Fruit fly (Drosophila melanogaster) whole organism, adult: ENCODE measurements around the gene PH4alphaEFB.

ENCODE experiments used
- CG11617 ChIP-seq: fragments of 200-800 bp; sonication (Bioruptor generic); optimal IDR thresholded peaks from 2 replicates; lab custom pipeline; 2017; ENCODE audit warnings: mild to moderate bottlenecking, missing biosample characterization, missing genetic modification reagents, missing genetic modification characterization
- CG12768 ChIP-seq: fragments of 200-800 bp; sonication (Bioruptor generic); optimal IDR thresholded peaks from 2 replicates; lab custom pipeline; 2017; ENCODE audit warnings: missing biosample characterization, missing genetic modification characterization, mild to moderate bottlenecking, moderate library complexity, missing genetic modification reagents
- CG14711 ChIP-seq: fragments of 200-800 bp; sonication (Bioruptor generic); optimal IDR thresholded peaks from 2 replicates; lab custom pipeline; 2018; ENCODE audit warnings: missing biosample characterization, mild to moderate bottlenecking, missing genetic modification characterization, moderate library complexity
- CG1620 ChIP-seq: fragments of 200-800 bp; sonication (Bioruptor generic); optimal IDR thresholded peaks from 2 replicates; lab custom pipeline; 2016; ENCODE audit warnings: missing biosample characterization, missing genetic modification characterization
- CG33017 ChIP-seq: fragments of 200-800 bp; sonication (Bioruptor generic); optimal IDR thresholded peaks from 2 replicates; lab custom pipeline; 2018; ENCODE audit warnings: missing biosample characterization, mild to moderate bottlenecking, missing genetic modification characterization, moderate library complexity
- CG5204 ChIP-seq: fragments of 200-800 bp; sonication (Bioruptor generic); optimal IDR thresholded peaks from 2 replicates; lab custom pipeline; 2016; ENCODE audit warnings: missing biosample characterization, missing genetic modification characterization
- CG7045 ChIP-seq: fragments of 200-800 bp; sonication (Bioruptor generic); optimal IDR thresholded peaks from 2 replicates; lab custom pipeline; 2017; ENCODE audit warnings: missing biosample characterization, mild to moderate bottlenecking, missing genetic modification characterization
- CG7101 ChIP-seq: fragments of 200-800 bp; sonication (Bioruptor generic); optimal IDR thresholded peaks from 2 replicates; lab custom pipeline; 2018; ENCODE audit warnings: missing biosample characterization, mild to moderate bottlenecking, missing genetic modification characterization, moderate library complexity
- Clk ChIP-seq: fragments of 200-800 bp; sonication (Bioruptor generic); optimal IDR thresholded peaks from 2 replicates; lab custom pipeline; 2017; ENCODE audit warnings: missing biosample characterization, missing genetic modification characterization
- Crg-1 ChIP-seq: fragments of 200-800 bp; sonication (Bioruptor generic); optimal IDR thresholded peaks from 2 replicates; lab custom pipeline; 2016; ENCODE audit warnings: missing biosample characterization, missing genetic modification characterization
- Hr96 ChIP-seq: fragments of 200-800 bp; sonication (Bioruptor generic); optimal IDR thresholded peaks from 2 replicates; lab custom pipeline; 2016; ENCODE audit warnings: missing biosample characterization, missing genetic modification characterization
- Mnt ChIP-seq: fragments of 200-800 bp; sonication (Bioruptor generic); optimal IDR thresholded peaks from 2 replicates; lab custom pipeline; 2016; ENCODE audit warnings: missing biosample characterization, mild to moderate bottlenecking, missing genetic modification characterization
- bab1 ChIP-seq: fragments of 200-800 bp; sonication (Bioruptor generic); optimal IDR thresholded peaks from 3 replicates; lab custom pipeline; 2019; ENCODE audit warnings: missing biosample characterization, mild to moderate bottlenecking, missing genetic modification characterization, moderate library complexity
- cic ChIP-seq: fragments of 200-800 bp; sonication (Bioruptor generic); optimal IDR thresholded peaks from 2 replicates; lab custom pipeline; 2017; ENCODE audit warnings: missing biosample characterization, mild to moderate bottlenecking, missing genetic modification characterization, moderate library complexity
- cnc ChIP-seq, 2 experiments: fragments of >200 bp; optimal IDR thresholded peaks; 2 replicates each; lab custom pipeline; 2017
- kay ChIP-seq: fragments of 200-800 bp; sonication (Bioruptor generic); peaks from one replicate; lab custom pipeline; 2016; ENCODE audit warnings: missing biosample characterization, missing genetic modification characterization, borderline replicate concordance
- ovo ChIP-seq: fragments of 200-800 bp; sonication (Bioruptor generic); optimal IDR thresholded peaks from 2 replicates; lab custom pipeline; 2016; ENCODE audit warnings: missing biosample characterization, missing genetic modification characterization
- pad ChIP-seq: fragments of 200-800 bp; sonication (Bioruptor generic); optimal IDR thresholded peaks from 3 replicates; lab custom pipeline; 2017; ENCODE audit warnings: missing biosample characterization, missing genetic modification characterization, mild to moderate bottlenecking, moderate library complexity, missing genetic modification reagents
- tj ChIP-seq: fragments of 200-800 bp; sonication (Bioruptor generic); optimal IDR thresholded peaks from 3 replicates; lab custom pipeline; 2017; ENCODE audit warnings: missing biosample characterization, mild to moderate bottlenecking, missing genetic modification characterization, moderate library complexity
- toe ChIP-seq: fragments of 200-800 bp; sonication (Bioruptor generic); optimal IDR thresholded peaks from 2 replicates; lab custom pipeline; 2016; ENCODE audit warnings: missing biosample characterization, missing genetic modification characterization

PH4alphaEFB gene

dm6 chr3R:30488663-30489062, 22.8 kb downstream of the PH4alphaEFB start, which contains the start of gene Jon99Fi:
TSS of gene Jon99Fi (plus strand) at chr3R:30488963.
- TF ChIP-seq Hr96 (GFP tag; lab: Kevin White, UChicago), result no peak
- no peak for TF ChIP-seq CG1620 (GFP tag; lab: Kevin White, UChicago)
- TF ChIP-seq tj (GFP tag; lab: Kevin White, UChicago), result no peak
- TF ChIP-seq kay (GFP tag; lab: Kevin White, UChicago), result no peak
- no peak for TF ChIP-seq cic (GFP tag; lab: Kevin White, UChicago)
- TF ChIP-seq CG7045, result no peak
- no peak for TF ChIP-seq CG11617
- TF ChIP-seq ovo (GFP tag; lab: Kevin White, UChicago), result no peak
- TF ChIP-seq Crg-1 (GFP tag; lab: Kevin White, UChicago), result no peak
- TF ChIP-seq bab1 (GFP tag; lab: Kevin White, UChicago), result no peak
- TF ChIP-seq Clk (GFP tag; lab: Kevin White, UChicago), result no peak
- no peak for TF ChIP-seq cnc (optimal IDR thresholded peaks at IDR 0.05; lab: Kevin White, UChicago)
- TF ChIP-seq CG33017, result no peak
- TF ChIP-seq toe (GFP tag; lab: Kevin White, UChicago), result no peak

dm6 chr3R:30489797-30490196, 23.9 kb downstream of the PH4alphaEFB start, which contains the start of gene PH4alphaSG2:
TSS of gene PH4alphaSG2 (plus strand) at chr3R:30490074.
- TF ChIP-seq tj (GFP tag; lab: Kevin White, UChicago) (no peak), pad (GFP tag; lab: Kevin White, UChicago) (no peak), CG11617 (no peak), Hr96 (GFP tag; lab: Kevin White, UChicago) (no peak), cnc (optimal IDR thresholded peaks at IDR 0.05; lab: Kevin White, UChicago) (no peak), CG1620 (GFP tag; lab: Kevin White, UChicago) (no peak), CG7045 (no peak), Mnt (no peak), toe (GFP tag; lab: Kevin White, UChicago) (no peak), kay (GFP tag; lab: Kevin White, UChicago) (no peak), CG5204 (GFP tag; lab: Kevin White, UChicago) (no peak), CG7101 (tag; lab: Kevin White, UChicago) (no peak)

dm6 chr3R:30496103-30496858, 30.4 kb downstream of the PH4alphaEFB start, which contains the start of gene PH4alphaMP:
TSS of gene PH4alphaMP (minus strand) at chr3R:30496153.
- no peak for TF ChIP-seq CG12768
- TF ChIP-seq CG5204 (GFP tag; lab: Kevin White, UChicago), result no peak
- no peak for TF ChIP-seq kay (GFP tag; lab: Kevin White, UChicago)
- no peak for TF ChIP-seq bab1 (GFP tag; lab: Kevin White, UChicago)
- no peak for TF ChIP-seq tj (GFP tag; lab: Kevin White, UChicago)
- TF ChIP-seq cnc (optimal IDR thresholded peaks at IDR 0.05; lab: Kevin White, UChicago), result no peak
- TF ChIP-seq toe (GFP tag; lab: Kevin White, UChicago), result no peak
- TF ChIP-seq Clk (GFP tag; lab: Kevin White, UChicago), result no peak

- no peak for TF ChIP-seq Hr96 (GFP tag; lab: Kevin White, UChicago)
- TF ChIP-seq bab1 (GFP tag; lab: Kevin White, UChicago), result no peak
- no peak for TF ChIP-seq pad (GFP tag; lab: Kevin White, UChicago)
- TF ChIP-seq CG1620 (GFP tag; lab: Kevin White, UChicago), result no peak
- no peak for TF ChIP-seq toe (GFP tag; lab: Kevin White, UChicago)
- TF ChIP-seq Crg-1 (GFP tag; lab: Kevin White, UChicago), result no peak
- no peak for TF ChIP-seq Clk (GFP tag; lab: Kevin White, UChicago)
- TF ChIP-seq tj (GFP tag; lab: Kevin White, UChicago), result no peak
- no peak for TF ChIP-seq CG14711 (tag; lab: Kevin White, UChicago)
- TF ChIP-seq kay (GFP tag; lab: Kevin White, UChicago), result no peak
- TF ChIP-seq CG33017, result no peak
- TF ChIP-seq cic (GFP tag; lab: Kevin White, UChicago), result no peak
- TF ChIP-seq CG7045, result no peak
- no peak for TF ChIP-seq ovo (GFP tag; lab: Kevin White, UChicago)
- TF ChIP-seq CG11617, result no peak
- no peak for TF ChIP-seq CG7101 (tag; lab: Kevin White, UChicago)
- no peak for TF ChIP-seq CG12768
- no peak for TF ChIP-seq CG5204 (GFP tag; lab: Kevin White, UChicago)
- TF ChIP-seq cnc (optimal IDR thresholded peaks at IDR 0.05; lab: Kevin White, UChicago), result no peak
- no peak for TF ChIP-seq Mnt
These were observed 34.4 kb downstream of the PH4alphaEFB start, which contains the start of gene PH4alphaNE1 for dm6 chr3R:30500226-30500625. TSS of gene PH4alphaNE1 (minus strand) at chr3R:30500326.

dm6 chr3R:30501174-30501573, 35.3 kb downstream of the PH4alphaEFB start:
- no peak for TF ChIP-seq Crg-1 (GFP tag; lab: Kevin White, UChicago)
- TF ChIP-seq ovo (GFP tag; lab: Kevin White, UChicago), result no peak
- TF ChIP-seq toe (GFP tag; lab: Kevin White, UChicago), result no peak
- TF ChIP-seq tj (GFP tag; lab: Kevin White, UChicago), result no peak
- no peak for TF ChIP-seq CG1620 (GFP tag; lab: Kevin White, UChicago)
- TF ChIP-seq CG11617, result no peak
- no peak for TF ChIP-seq CG7045
- no peak for TF ChIP-seq CG7101 (tag; lab: Kevin White, UChicago)
- TF ChIP-seq CG33017, result no peak
- TF ChIP-seq pad (GFP tag; lab: Kevin White, UChicago), result no peak
- TF ChIP-seq cnc (optimal IDR thresholded peaks at IDR 0.05; lab: Kevin White, UChicago), result no peak
- TF ChIP-seq cic (GFP tag; lab: Kevin White, UChicago), result no peak
- TF ChIP-seq Mnt, result no peak
- no peak for TF ChIP-seq CG12768
